Worm (Caenorhabditis elegans): ENCODE measurements around the gene C08B6.11.

- TF ChIP-seq flt-1 (GFP tag; IDR thresholded peaks at IDR 0.05) (no peak), ztf-23 (GFP tag; IDR thresholded peaks at IDR 0.05) (no peak), tab-1 (GFP tag; IDR thresholded peaks at IDR 0.05) (no peak)
Observed at ce11 chrV:10078244-10078643, 29.2 kb upstream of the C08B6.11 start, which contains the start of gene R04B5.1.
